Worm (Caenorhabditis elegans) whole organism, young adult: ENCODE results near the gene W10G11.1.

Experiments
- B0035.1 ChIP-seq: sonication (generic microtip); optimal IDR thresholded peaks from 2 replicates; lab custom pipeline; 2016; ENCODE audit warnings: missing genetic modification characterization, mild to moderate bottlenecking, missing compliant biosample characterization, missing genotype, missing genetic modification reagents
- C17E4.6 ChIP-seq: fragments of 200-800 bp; sonication (Bioruptor generic); IDR thresholded peaks from 2 replicates; pipeline ENCODE4 v1.3.6; 2022; ENCODE audit warnings: missing genetic modification reagents, missing genetic modification characterization, missing compliant biosample characterization
- F22D6.2 ChIP-seq: sonication (generic microtip); optimal IDR thresholded peaks from 2 replicates; lab custom pipeline; 2016; ENCODE audit warnings: mild to moderate bottlenecking, missing genetic modification characterization, missing compliant biosample characterization
- F23B12.7 ChIP-seq: sonication (generic microtip); optimal IDR thresholded peaks from 2 replicates; lab custom pipeline; 2017; ENCODE audit warnings: missing genetic modification characterization, mild to moderate bottlenecking, missing compliant biosample characterization, antibody characterized with exemption, moderate library complexity; ENCODE audit not compliant: insufficient read depth
- F33H1.4 ChIP-seq: fragments of 200-800 bp; sonication (Bioruptor generic); IDR thresholded peaks from 2 replicates; pipeline ENCODE4 v1.3.6; 2022; ENCODE audit warnings: missing genetic modification reagents, missing genetic modification characterization, missing compliant biosample characterization
- F49E8.2 ChIP-seq: sonication (generic microtip); optimal IDR thresholded peaks from 3 replicates; lab custom pipeline; 2017; ENCODE audit warnings: missing genetic modification characterization, mild to moderate bottlenecking, missing compliant biosample characterization, antibody characterized with exemption, moderate library complexity; ENCODE audit not compliant: insufficient read depth
- K11D2.4 ChIP-seq: fragments of 200-800 bp; sonication (Bioruptor generic); IDR thresholded peaks from 2 replicates; pipeline ENCODE4 v1.3.6; 2022; ENCODE audit warnings: missing genetic modification reagents, missing genetic modification characterization, missing compliant biosample characterization
- T07F8.4 ChIP-seq: sonication (generic microtip); optimal IDR thresholded peaks from 2 replicates; lab custom pipeline; 2016; ENCODE audit warnings: mild to moderate bottlenecking, missing genetic modification characterization, moderate library complexity, missing compliant biosample characterization
- Y53F4B.3 ChIP-seq: fragments of 200-800 bp; sonication (Bioruptor generic); IDR thresholded peaks from 2 replicates; pipeline ENCODE4 v1.3.6; 2022; ENCODE audit warnings: missing genetic modification reagents, missing genetic modification characterization, missing compliant biosample characterization
- Y79H2A.3 ChIP-seq: fragments of 200-800 bp; sonication (Bioruptor generic); conservative IDR thresholded peaks from 2 replicates; pipeline ENCODE4 v1.3.6; 2022; ENCODE audit warnings: missing genetic modification reagents, missing genetic modification characterization, missing compliant biosample characterization
- ZK185.1 ChIP-seq: sonication (generic microtip); optimal IDR thresholded peaks from 2 replicates; lab custom pipeline; 2016; ENCODE audit warnings: mild to moderate bottlenecking, missing genetic modification characterization, missing compliant biosample characterization; ENCODE audit not compliant: poor library complexity, severe bottlenecking
- aptf-3 ChIP-seq: fragments of 200-800 bp; sonication (Bioruptor generic); IDR thresholded peaks from 2 replicates; pipeline ENCODE4 v1.3.6; 2022; ENCODE audit warnings: missing genetic modification characterization, missing compliant biosample characterization
- atf-7 ChIP-seq: sonication (generic microtip); optimal IDR thresholded peaks from 2 replicates; lab custom pipeline; 2017; ENCODE audit warnings: mild to moderate bottlenecking, missing genetic modification characterization, missing compliant biosample characterization
- attf-6 ChIP-seq: fragments of 200-800 bp; sonication (Bioruptor generic); IDR thresholded peaks from 2 replicates; pipeline ENCODE4 v1.3.6; 2022; ENCODE audit warnings: missing genetic modification reagents, missing genetic modification characterization, missing compliant biosample characterization
- bed-1 ChIP-seq: fragments of 200-800 bp; sonication (Bioruptor generic); IDR thresholded peaks from 2 replicates; pipeline ENCODE4 v1.3.6; 2022; ENCODE audit warnings: missing genetic modification reagents, missing genetic modification characterization, missing compliant biosample characterization
- ccch-3 ChIP-seq: fragments of 200-800 bp; sonication (Bioruptor generic); optimal IDR thresholded peaks from 2 replicates; lab custom pipeline; 2018; ENCODE audit warnings: mild to moderate bottlenecking, missing genetic modification characterization, missing compliant biosample characterization
- cebp-1 ChIP-seq, 2 experiments: fragments of 200-800 bp in 1 of 2; sonication (Bioruptor generic) in 1 of 2; sonication (generic microtip) in 1 of 2; IDR thresholded peaks in 1 of 2; optimal IDR thresholded peaks in 1 of 2; 2 replicates each; pipeline versions ENCODE4 v1.3.6 to Lab custom; 2017 to 2022; ENCODE audit warnings: missing compliant biosample characterization in 2 of 2, missing genetic modification characterization in 2 of 2, mild to moderate bottlenecking in 1 of 2, missing genetic modification reagents in 1 of 2, moderate library complexity in 1 of 2
- ceh-40 ChIP-seq: fragments of 200-800 bp; sonication (Bioruptor generic); IDR thresholded peaks from 2 replicates; pipeline ENCODE4 v1.3.6; 2022; ENCODE audit warnings: missing genetic modification characterization, missing compliant biosample characterization
- ceh-58 ChIP-seq: fragments of 200-800 bp; sonication (Bioruptor generic); IDR thresholded peaks from 2 replicates; pipeline ENCODE4 v1.3.6; 2022; ENCODE audit warnings: missing genetic modification characterization, missing compliant biosample characterization
- ceh-79 ChIP-seq: sonication (generic microtip); optimal IDR thresholded peaks from 2 replicates; lab custom pipeline; 2017; ENCODE audit warnings: mild to moderate bottlenecking, missing genetic modification characterization, missing compliant biosample characterization
- die-1 ChIP-seq: sonication (generic microtip); optimal IDR thresholded peaks from 2 replicates; lab custom pipeline; 2016; ENCODE audit warnings: missing genotype, mild to moderate bottlenecking, missing genetic modification characterization, missing compliant biosample characterization
- egl-44 ChIP-seq: fragments of 200-800 bp; sonication (Bioruptor generic); IDR thresholded peaks from 2 replicates; pipeline ENCODE4 v1.3.6; 2022; ENCODE audit warnings: missing genetic modification reagents, missing genetic modification characterization, missing compliant biosample characterization
- ekl-4 ChIP-seq: fragments of 200-800 bp; sonication (Bioruptor generic); IDR thresholded peaks from 2 replicates; pipeline ENCODE4 v1.3.6; 2022; ENCODE audit warnings: missing genetic modification reagents, missing genetic modification characterization, missing compliant biosample characterization
- ets-4 ChIP-seq: fragments of 200-800 bp; sonication (Bioruptor generic); optimal IDR thresholded peaks from 2 replicates; lab custom pipeline; 2018; ENCODE audit warnings: mild to moderate bottlenecking, missing genetic modification characterization, missing compliant biosample characterization
- hsf-1 ChIP-seq: fragments of 200-800 bp; sonication (Bioruptor generic); IDR thresholded peaks from 2 replicates; pipeline ENCODE4 v1.3.6; 2022; ENCODE audit warnings: missing genetic modification reagents, missing genetic modification characterization, missing compliant biosample characterization
- lin-40 ChIP-seq: sonication (generic microtip); optimal IDR thresholded peaks from 2 replicates; lab custom pipeline; 2016; ENCODE audit warnings: missing genetic modification characterization, mild to moderate bottlenecking, missing compliant biosample characterization, missing genotype, missing genetic modification reagents
- lin-54 ChIP-seq: fragments of 200-800 bp; sonication (Bioruptor generic); optimal IDR thresholded peaks from 2 replicates; lab custom pipeline; 2018; ENCODE audit warnings: mild to moderate bottlenecking, missing genetic modification characterization, missing compliant biosample characterization
- lir-1 ChIP-seq: fragments of 200-800 bp; sonication (Bioruptor generic); conservative IDR thresholded peaks from 2 replicates; pipeline ENCODE4 v1.3.6; 2022; ENCODE audit warnings: missing genetic modification reagents, missing genetic modification characterization, missing compliant biosample characterization
- lsy-27 ChIP-seq: sonication (generic microtip); optimal IDR thresholded peaks from 2 replicates; lab custom pipeline; 2017; ENCODE audit warnings: missing genetic modification characterization, mild to moderate bottlenecking, missing compliant biosample characterization, antibody characterized with exemption, missing genotype, borderline replicate concordance; ENCODE audit not compliant: insufficient read depth
- madf-3 ChIP-seq: fragments of 200-800 bp; sonication (Bioruptor generic); IDR thresholded peaks from 2 replicates; pipeline ENCODE4 v1.3.6; 2022; ENCODE audit warnings: missing genetic modification reagents, missing genetic modification characterization, missing compliant biosample characterization
- mes-4 ChIP-seq: sonication (generic microtip); optimal IDR thresholded peaks from 2 replicates; lab custom pipeline; 2016; ENCODE audit warnings: missing genotype, missing genetic modification characterization, missing compliant biosample characterization
- mxl-1 ChIP-seq: sonication (generic microtip); optimal IDR thresholded peaks from 2 replicates; lab custom pipeline; 2016; ENCODE audit warnings: missing genetic modification characterization, missing compliant biosample characterization
- nfya-1 ChIP-seq: sonication (generic microtip); optimal IDR thresholded peaks from 2 replicates; lab custom pipeline; 2017; ENCODE audit warnings: antibody characterized with exemption, missing compliant biosample characterization, missing genetic modification characterization, borderline replicate concordance; ENCODE audit not compliant: insufficient read depth
- nhr-179 ChIP-seq: sonication (generic microtip); optimal IDR thresholded peaks from 2 replicates; lab custom pipeline; 2016; ENCODE audit warnings: mild to moderate bottlenecking, missing genetic modification characterization, missing compliant biosample characterization
- nhr-80 ChIP-seq: sonication (generic microtip); optimal IDR thresholded peaks from 2 replicates; lab custom pipeline; 2016; ENCODE audit warnings: missing genetic modification characterization, missing compliant biosample characterization
- pbrm-1 ChIP-seq: fragments of 200-800 bp; sonication (Bioruptor generic); IDR thresholded peaks from 2 replicates; pipeline ENCODE4 v1.3.6; 2022; ENCODE audit warnings: missing genetic modification reagents, missing genetic modification characterization, missing compliant biosample characterization
- pha-4 ChIP-seq: fragments of 150-350 bp; sonication (generic microtip); optimal IDR thresholded peaks from 2 replicates; lab custom pipeline; 2014; ENCODE audit warnings: missing biosample characterization, missing genetic modification reagents, missing genetic modification characterization
- snpc-1.1 ChIP-seq: sonication (generic microtip); optimal IDR thresholded peaks from 2 replicates; lab custom pipeline; 2017; ENCODE audit warnings: missing genetic modification characterization, mild to moderate bottlenecking, missing compliant biosample characterization, antibody characterized with exemption, moderate library complexity, missing genotype, missing genetic modification reagents; ENCODE audit not compliant: insufficient read depth
- snpc-1.3 ChIP-seq: sonication (generic microtip); optimal IDR thresholded peaks from 2 replicates; lab custom pipeline; 2017; ENCODE audit warnings: missing genetic modification characterization, mild to moderate bottlenecking, missing compliant biosample characterization, antibody characterized with exemption, moderate library complexity, missing genotype, missing genetic modification reagents; ENCODE audit not compliant: insufficient read depth
- snpc-3.4 ChIP-seq: sonication (generic microtip); optimal IDR thresholded peaks from 2 replicates; lab custom pipeline; 2017; ENCODE audit warnings: missing genetic modification characterization, mild to moderate bottlenecking, missing compliant biosample characterization, antibody characterized with exemption, moderate library complexity, missing genotype, missing genetic modification reagents
- sptf-2 ChIP-seq: fragments of 200-800 bp; sonication (Bioruptor generic); optimal IDR thresholded peaks from 2 replicates; lab custom pipeline; 2018; ENCODE audit warnings: mild to moderate bottlenecking, missing genetic modification characterization, missing compliant biosample characterization
- tlf-1 ChIP-seq: fragments of 200-800 bp; sonication (Bioruptor generic); optimal IDR thresholded peaks from 2 replicates; lab custom pipeline; 2018; ENCODE audit warnings: mild to moderate bottlenecking, missing genetic modification characterization, missing compliant biosample characterization
- unc-130 ChIP-seq: sonication (generic microtip); optimal IDR thresholded peaks from 2 replicates; lab custom pipeline; 2016; ENCODE audit warnings: missing genetic modification reagents, missing genetic modification characterization, missing compliant biosample characterization
- unc-62 ChIP-seq: fragments of 150-350 bp; optimal IDR thresholded peaks from 2 replicates; lab custom pipeline; 2014; ENCODE audit warnings: missing biosample characterization, missing genetic modification reagents, missing genetic modification characterization
- xnd-1 ChIP-seq: sonication (generic microtip); optimal IDR thresholded peaks from 2 replicates; lab custom pipeline; 2016; ENCODE audit warnings: missing genotype, missing genetic modification reagents, missing genetic modification characterization, missing compliant biosample characterization
- ztf-28 ChIP-seq: fragments of 200-800 bp; sonication (Bioruptor generic); IDR thresholded peaks from 2 replicates; pipeline ENCODE4 v1.3.6; 2022; ENCODE audit warnings: missing genetic modification reagents, missing genetic modification characterization, missing compliant biosample characterization

The W10G11.1 gene

ce11 chrII:3518961-3519544 is 41.4 kb downstream of the W10G11.1 start, which contains the start of gene clec-126 (continued):
- TF ChIP-seq snpc-1.3, result peak; percentile 80
- peak; percentile 90 for TF ChIP-seq T07F8.4 (tag; lab: Kevin White, UChicago)
- TF ChIP-seq hsf-1, result 0 out of 2 replicates have a peak, but pooled peaks have one; percentile 33
- TF ChIP-seq F23B12.7 (tag; lab: Kevin White, UChicago), result peak; percentile 76
- peak; percentile 42 for TF ChIP-seq F33H1.4 (GFP tag; lab: Robert Waterston, UW)
- no peak for TF ChIP-seq Y79H2A.3 (GFP tag; lab: Robert Waterston, UW)
- peak; percentile 50 for TF ChIP-seq ccch-3
- peak; percentile 26 for TF ChIP-seq xnd-1 (tag; lab: Kevin White, UChicago)
- peak; percentile 72 for TF ChIP-seq F22D6.2
- peak; percentile 73 for TF ChIP-seq snpc-1.1 (tag; lab: Kevin White, UChicago)
- peak; percentile 62 for TF ChIP-seq snpc-3.4 (tag; lab: Kevin White, UChicago)
- TF ChIP-seq die-1 (tag; lab: Kevin White, UChicago), result peak; percentile 87
- TF ChIP-seq pbrm-1, result peak; percentile 79
- peak; percentile 94 for TF ChIP-seq lin-40 (tag; lab: Kevin White, UChicago)
- TF ChIP-seq ZK185.1 (tag; lab: Kevin White, UChicago), result peak; percentile 62
- no peak for TF ChIP-seq attf-6
- no peak for TF ChIP-seq Y53F4B.3 (GFP tag; lab: Robert Waterston, UW)
- TF ChIP-seq ceh-79 (tag; lab: Kevin White, UChicago), result peak; percentile 49
- TF ChIP-seq nfya-1 (tag; lab: Kevin White, UChicago), result no peak
- TF ChIP-seq B0035.1, result peak; percentile 84
- no peak for TF ChIP-seq ceh-40
- no peak for TF ChIP-seq aptf-3 (GFP tag; lab: Robert Waterston, UW)
- TF ChIP-seq lsy-27, result peak; percentile 87
- peak; percentile 77 for TF ChIP-seq mes-4
- TF ChIP-seq nhr-80 (tag; lab: Kevin White, UChicago), result peak; percentile 69
- peak; percentile 75 for TF ChIP-seq lin-54 (GFP tag; lab: Kevin White, UChicago)
- TF ChIP-seq ceh-58 (GFP tag; lab: Robert Waterston, UW), result no peak
- TF ChIP-seq ekl-4 (GFP tag; lab: Robert Waterston, UW), result peak; percentile 83
- peak; percentile 28 for TF ChIP-seq sptf-2 (GFP tag; lab: Kevin White, UChicago)
- peak; percentile 11 for TF ChIP-seq pha-4 (tag; lab: Kevin White, UChicago)
- peak; percentile 78 for TF ChIP-seq mxl-1 (tag; lab: Kevin White, UChicago)
- peak; percentile 53 for TF ChIP-seq nhr-179 (tag; lab: Kevin White, UChicago)
- TF ChIP-seq tlf-1 (GFP tag; lab: Kevin White, UChicago), result peak; percentile 77
- TF ChIP-seq ets-4 (GFP tag; lab: Kevin White, UChicago), result peak; percentile 12
- 0 out of 2 replicates have a peak, but pooled peaks have one; percentile 49 for TF ChIP-seq lir-1 (GFP tag; lab: Robert Waterston, UW)
- no peak for TF ChIP-seq bed-1
- peak; percentile 73 for TF ChIP-seq egl-44 (GFP tag; lab: Robert Waterston, UW)
- TF ChIP-seq F49E8.2 (tag; lab: Kevin White, UChicago), result no peak
- no peak for TF ChIP-seq cebp-1 (GFP tag; IDR thresholded peaks at IDR 0.05; lab: Robert Waterston, UW)
- TF ChIP-seq cebp-1 (tag; optimal IDR thresholded peaks at IDR 0.05; lab: Kevin White, UChicago), result peak; percentile 77
- peak; percentile 93 for TF ChIP-seq atf-7
- TF ChIP-seq ztf-28, result 0 out of 2 replicates have a peak, but pooled peaks have one; percentile 57
- peak; percentile 16; the same call in 1 of the 2 replicates for TF ChIP-seq madf-3 (GFP tag; lab: Robert Waterston, UW)
- TF ChIP-seq unc-62 (GFP tag; lab: Kevin White, UChicago), result no peak
- peak; percentile 80 for TF ChIP-seq unc-130 (GFP tag; lab: Kevin White, UChicago)
- TF ChIP-seq C17E4.6 (GFP tag; lab: Robert Waterston, UW), result 0 out of 2 replicates have a peak, but pooled peaks have one; percentile 16
- TF ChIP-seq K11D2.4 (GFP tag; lab: Robert Waterston, UW), result peak; percentile 50; the same call in 1 of the 2 replicates
